Worm (Caenorhabditis elegans): Measurements from ENCODE around the gene Y57A10C.11.

The Y57A10C.11 gene

DNA sequence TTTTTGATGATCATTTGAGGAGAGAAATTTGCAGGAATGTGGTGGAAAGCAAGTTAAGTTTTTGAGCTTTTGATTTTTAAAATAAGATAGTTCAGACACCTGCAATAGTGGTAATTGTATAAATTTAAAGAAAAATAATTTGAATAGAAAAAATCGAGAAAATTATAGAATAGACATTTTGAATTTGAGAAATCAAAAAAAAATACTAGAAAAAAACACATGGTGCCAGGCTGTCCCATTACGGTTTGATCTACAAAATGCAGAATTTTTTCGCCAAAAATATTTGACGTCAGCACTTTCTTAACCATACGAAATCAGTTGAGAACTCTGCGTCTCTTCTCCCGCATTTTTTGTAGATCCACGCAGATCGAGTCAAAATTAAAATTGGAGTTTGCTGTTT lies 2.8 kb upstream of the Y57A10C.11 start, which contains the start of gene sre-27:
Gene sre-27, minus strand, starts transcription at position 101 of the 400 bp plus-strand sequence.
- TF ChIP-seq nhr-76 (tag; optimal IDR thresholded peaks at IDR 0.05), result no peak
- TF ChIP-seq eor-1 (tag; optimal IDR thresholded peaks at IDR 0.05), result no peak
- TF ChIP-seq mdl-1 (tag; optimal IDR thresholded peaks at IDR 0.05), result no peak
- no peak for TF ChIP-seq ZK546.5 (tag; optimal IDR thresholded peaks at IDR 0.05)
- TF ChIP-seq daf-12 (tag; optimal IDR thresholded peaks at IDR 0.05), result no peak
- no peak for TF ChIP-seq lin-39 (tag; optimal IDR thresholded peaks at IDR 0.05)
- no peak for TF ChIP-seq mml-1 (tag; optimal IDR thresholded peaks at IDR 0.05)
- TF ChIP-seq ceh-16 (tag; optimal IDR thresholded peaks at IDR 0.05), result no peak
- no peak for TF ChIP-seq snpc-4 (tag; optimal IDR thresholded peaks at IDR 0.05)
- TF ChIP-seq jun-1 (tag; optimal IDR thresholded peaks at IDR 0.05), result no peak

DNA sequence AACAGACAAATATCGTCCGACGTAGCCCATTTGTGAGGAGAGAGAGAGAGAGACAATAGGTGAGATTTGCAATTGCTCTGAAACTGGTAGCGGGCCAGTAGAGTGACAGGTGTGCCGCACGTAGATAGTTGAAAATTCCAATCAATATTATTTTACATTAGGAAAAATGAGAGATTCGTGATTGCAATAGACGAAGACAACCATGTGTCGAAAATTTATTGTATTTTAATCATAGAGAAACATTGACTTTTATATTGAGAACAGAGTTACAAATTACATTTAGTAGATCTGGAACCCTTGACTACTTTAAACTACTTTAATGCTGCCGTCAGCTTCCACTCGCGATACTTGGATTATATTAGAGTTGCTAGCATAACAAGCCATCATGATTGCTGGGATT lies 2.3 kb downstream of the Y57A10C.11 start, which contains the start of gene Y57A10C.1:
Gene Y57A10C.1, minus strand, starts transcription at position 101 of the 400 bp plus-strand sequence.
- TF ChIP-seq elt-1 (tag; optimal IDR thresholded peaks at IDR 0.05) (no peak), nhr-11 (tag; optimal IDR thresholded peaks at IDR 0.05) (no peak), ceh-82 (tag; optimal IDR thresholded peaks at IDR 0.05) (no peak), unc-39 (tag; optimal IDR thresholded peaks at IDR 0.05) (no peak)

DNA sequence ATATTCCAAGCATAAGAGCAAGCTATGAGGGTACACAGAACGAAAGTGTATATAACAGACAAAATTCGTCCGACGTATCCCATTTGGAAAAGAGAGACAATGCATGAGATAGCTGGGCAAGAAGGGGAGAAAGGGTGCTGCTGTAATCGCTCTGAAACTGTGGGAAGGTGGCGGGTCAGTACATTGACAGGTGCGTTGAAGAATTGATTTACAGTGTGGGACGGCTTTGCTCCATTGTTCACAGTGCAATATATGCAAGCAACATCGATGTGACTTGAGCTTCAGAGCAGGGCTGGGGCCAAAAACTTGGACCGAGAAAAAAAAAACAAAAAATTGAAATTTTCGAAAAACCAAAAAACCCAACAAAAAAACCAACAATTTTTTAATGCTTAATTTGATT lies 4.6 kb downstream of the Y57A10C.11 start, which contains the start of gene F57G9.3:
Gene F57G9.3, minus strand, starts transcription at position 101 of the 400 bp plus-strand sequence.
- TF ChIP-seq ceh-16 (tag; optimal IDR thresholded peaks at IDR 0.05), result no peak
- no peak for TF ChIP-seq nhr-11 (tag; optimal IDR thresholded peaks at IDR 0.05)
- TF ChIP-seq tbx-2 (tag; optimal IDR thresholded peaks at IDR 0.05), result no peak
- no peak for TF ChIP-seq skn-1 (tag; optimal IDR thresholded peaks at IDR 0.05)
- TF ChIP-seq lin-39 (tag; optimal IDR thresholded peaks at IDR 0.05), result no peak
- TF ChIP-seq nhr-12 (tag; optimal IDR thresholded peaks at IDR 0.05), result no peak
- no peak for TF ChIP-seq nhr-43 (tag; optimal IDR thresholded peaks at IDR 0.05; ENCODE audit: poor library complexity, severe bottlenecking)
- no peak for TF ChIP-seq elt-3 (tag; optimal IDR thresholded peaks at IDR 0.05)
- TF ChIP-seq lsy-12 (tag; optimal IDR thresholded peaks at IDR 0.05), result no peak

- TF ChIP-seq skn-1 (tag; optimal IDR thresholded peaks at IDR 0.05), result no peak
- TF ChIP-seq unc-62 (GFP tag; optimal IDR thresholded peaks at IDR 0.05), result no peak
- no peak for TF ChIP-seq jun-1 (tag; optimal IDR thresholded peaks at IDR 0.05)
- no peak for TF ChIP-seq nhr-43 (tag; optimal IDR thresholded peaks at IDR 0.05; ENCODE audit: poor library complexity, severe bottlenecking)
- no peak for TF ChIP-seq nhr-12 (tag; optimal IDR thresholded peaks at IDR 0.05)
Measured at ce11 chrII:12408717-12409116, 6.0 kb downstream of the Y57A10C.11 start, which contains the start of gene sre-31. Gene sre-31, minus strand, starts transcription at chrII:12408817.

DNA sequence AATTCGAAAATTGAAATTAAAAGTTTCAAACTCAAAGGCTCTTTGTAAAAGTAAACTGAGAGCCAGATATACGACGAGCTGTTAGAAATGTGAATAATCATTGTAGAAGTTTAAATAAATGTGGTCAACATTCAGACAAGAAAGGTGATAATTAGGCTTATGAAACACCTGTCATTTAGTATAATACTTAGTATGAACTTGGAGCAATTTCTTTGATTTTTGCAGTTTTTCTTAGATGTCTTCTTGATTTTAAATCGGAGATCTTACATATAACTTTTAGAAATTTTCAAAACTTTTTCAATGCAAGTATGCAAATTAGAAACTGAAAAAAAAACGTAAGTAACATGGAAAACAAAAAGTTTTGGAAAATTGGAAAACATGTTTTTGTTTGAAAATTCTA lies 8.3 kb downstream of the Y57A10C.11 start, which contains the start of gene sre-30:
Gene sre-30, minus strand, starts transcription at position 101 of the 400 bp plus-strand sequence.
- TF ChIP-seq aly-2 (tag; optimal IDR thresholded peaks at IDR 0.05), result no peak
- TF ChIP-seq skn-1 (tag; optimal IDR thresholded peaks at IDR 0.05), result no peak
- no peak for TF ChIP-seq tbx-2 (tag; optimal IDR thresholded peaks at IDR 0.05)
- no peak for TF ChIP-seq ceh-16 (tag; optimal IDR thresholded peaks at IDR 0.05)
- no peak for TF ChIP-seq ama-1 (optimal IDR thresholded peaks at IDR 0.05)
- no peak for TF ChIP-seq unc-62 (GFP tag; optimal IDR thresholded peaks at IDR 0.05)
- TF ChIP-seq nhr-43 (tag; optimal IDR thresholded peaks at IDR 0.05; ENCODE audit: poor library complexity, severe bottlenecking), result no peak
- no peak for TF ChIP-seq ZK546.5 (tag; optimal IDR thresholded peaks at IDR 0.05)
- TF ChIP-seq ceh-82 (tag; optimal IDR thresholded peaks at IDR 0.05), result no peak
- no peak for TF ChIP-seq jun-1 (tag; optimal IDR thresholded peaks at IDR 0.05)
- TF ChIP-seq unc-39 (tag; optimal IDR thresholded peaks at IDR 0.05), result no peak
- TF ChIP-seq fos-1 (tag; optimal IDR thresholded peaks at IDR 0.05), result no peak
- no peak for TF ChIP-seq zag-1 (tag; optimal IDR thresholded peaks at IDR 0.05)
- no peak for TF ChIP-seq daf-12 (tag; optimal IDR thresholded peaks at IDR 0.05)
- TF ChIP-seq egl-5 (tag; optimal IDR thresholded peaks at IDR 0.05), result no peak
- TF ChIP-seq lin-15B (tag; optimal IDR thresholded peaks at IDR 0.05), result no peak
- no peak for TF ChIP-seq elt-1 (tag; optimal IDR thresholded peaks at IDR 0.05)
- no peak for TF ChIP-seq nhr-23 (tag; optimal IDR thresholded peaks at IDR 0.05)
- no peak for TF ChIP-seq eor-1 (tag; optimal IDR thresholded peaks at IDR 0.05)

- no peak for TF ChIP-seq nhr-23 (tag; optimal IDR thresholded peaks at IDR 0.05)
- TF ChIP-seq pha-4 (tag; optimal IDR thresholded peaks at IDR 0.05), result no peak
- no peak for TF ChIP-seq zag-1 (tag; optimal IDR thresholded peaks at IDR 0.05)
- TF ChIP-seq ama-1 (optimal IDR thresholded peaks at IDR 0.05), result no peak
- no peak for TF ChIP-seq ZK546.5 (tag; optimal IDR thresholded peaks at IDR 0.05)
- no peak for TF ChIP-seq ztf-11 (tag; optimal IDR thresholded peaks at IDR 0.05)
- no peak for TF ChIP-seq aly-2 (tag; optimal IDR thresholded peaks at IDR 0.05)
- no peak for TF ChIP-seq fos-1 (tag; optimal IDR thresholded peaks at IDR 0.05)
- TF ChIP-seq nhr-25 (tag; optimal IDR thresholded peaks at IDR 0.05), result no peak
- TF ChIP-seq egl-5 (tag; optimal IDR thresholded peaks at IDR 0.05), result no peak
- TF ChIP-seq nhr-237 (tag; optimal IDR thresholded peaks at IDR 0.05), result no peak
- TF ChIP-seq nhr-43 (tag; optimal IDR thresholded peaks at IDR 0.05; ENCODE audit: poor library complexity, severe bottlenecking), result no peak
- TF ChIP-seq lin-39 (tag; optimal IDR thresholded peaks at IDR 0.05), result no peak
- TF ChIP-seq R02D3.7 (tag; optimal IDR thresholded peaks at IDR 0.05), result no peak
- TF ChIP-seq ceh-16 (tag; optimal IDR thresholded peaks at IDR 0.05), result no peak
- no peak for TF ChIP-seq unc-62 (GFP tag; optimal IDR thresholded peaks at IDR 0.05)
Measured at ce11 chrII:12401791-12402190, 12.9 kb downstream of the Y57A10C.11 start, which contains the start of gene sre-29. Gene sre-29, minus strand, starts transcription at chrII:12401891.

Measured in whole organism, L3 larva.